Fruit fly (Drosophila melanogaster) Kc167 (cell line): ENCODE results near the gene CG13085.

Experiments used
- Myc ChIP-seq: fragments of >200 bp; optimal IDR thresholded peaks from 2 replicates; lab custom pipeline; 2017; ENCODE audit warnings: missing external identifiers
- Sin3A ChIP-seq: fragments of >200 bp; optimal IDR thresholded peaks from 2 replicates; lab custom pipeline; 2018; ENCODE audit warnings: missing external identifiers
- h ChIP-seq: fragments of >200 bp; optimal IDR thresholded peaks from 3 replicates; lab custom pipeline; 2018; ENCODE audit warnings: missing external identifiers
- insv ChIP-seq: fragments of >200 bp; optimal IDR thresholded peaks from 3 replicates; lab custom pipeline; 2018; ENCODE audit warnings: missing external identifiers
- psq ChIP-seq: fragments of >200 bp; optimal IDR thresholded peaks from 2 replicates; lab custom pipeline; 2017; ENCODE audit warnings: missing external identifiers
- ttk ChIP-seq: sonication (Bioruptor generic); optimal IDR thresholded peaks from 2 replicates; lab custom pipeline; 2017; ENCODE audit warnings: missing external identifiers

CG13085 gene

dm6 chr2L:19397617-19398316 lies 26.1 kb upstream of the CG13085 start:
- TF ChIP-seq Myc (no peak), h (lab: Kevin White, UChicago) (no peak), insv (no peak), Sin3A (lab: Kevin White, UChicago) (no peak), ttk (lab: Kevin White, UChicago) (no peak), psq (lab: Kevin White, UChicago) (no peak)

dm6 chr2L:19398317-19399234 lies 25.3 kb upstream of the CG13085 start, which contains the start of gene CG17544:
CG17544 (minus strand) TSS chr2L:19398493.
- TF ChIP-seq Sin3A (lab: Kevin White, UChicago) (no peak), h (lab: Kevin White, UChicago) (no peak), ttk (lab: Kevin White, UChicago) (no peak), insv (no peak), Myc (no peak), psq (lab: Kevin White, UChicago) (no peak)

dm6 chr2L:19401914-19402313 lies 21.9 kb upstream of the CG13085 start:
- no peak for TF ChIP-seq psq (lab: Kevin White, UChicago)
- no peak for TF ChIP-seq ttk (lab: Kevin White, UChicago)
- TF ChIP-seq insv: no peak
- no peak for TF ChIP-seq Sin3A (lab: Kevin White, UChicago)
- no peak for TF ChIP-seq h (lab: Kevin White, UChicago)
- no peak for TF ChIP-seq Myc

- TF ChIP-seq h (lab: Kevin White, UChicago) (no peak), psq (lab: Kevin White, UChicago) (no peak), Sin3A (lab: Kevin White, UChicago) (no peak), insv (no peak), ttk (lab: Kevin White, UChicago) (no peak), Myc (no peak)
Observed at dm6 chr2L:19402667-19403066, 21.2 kb upstream of the CG13085 start.

- no peak for TF ChIP-seq Myc
- no peak for TF ChIP-seq h (lab: Kevin White, UChicago)
- TF ChIP-seq Sin3A (lab: Kevin White, UChicago): no peak
- TF ChIP-seq ttk (lab: Kevin White, UChicago): no peak
- no peak for TF ChIP-seq psq (lab: Kevin White, UChicago)
- no peak for TF ChIP-seq insv
Observed at dm6 chr2L:19403398-19403797, 20.5 kb upstream of the CG13085 start.

- TF ChIP-seq ttk (lab: Kevin White, UChicago) (no peak), psq (lab: Kevin White, UChicago) (no peak), h (lab: Kevin White, UChicago) (no peak), Myc (no peak), insv (no peak), Sin3A (lab: Kevin White, UChicago) (no peak)
Observed at dm6 chr2L:19404804-19405203, 19.0 kb upstream of the CG13085 start.

dm6 chr2L:19405685-19406357 lies 18.0 kb upstream of the CG13085 start:
- TF ChIP-seq h (lab: Kevin White, UChicago): no peak
- TF ChIP-seq ttk (lab: Kevin White, UChicago): no peak
- no peak for TF ChIP-seq Sin3A (lab: Kevin White, UChicago)
- no peak for TF ChIP-seq psq (lab: Kevin White, UChicago)
- TF ChIP-seq insv: no peak
- TF ChIP-seq Myc: no peak

dm6 chr2L:19406419-19406818 lies 17.4 kb upstream of the CG13085 start:
- TF ChIP-seq insv (no peak), h (lab: Kevin White, UChicago) (no peak), Sin3A (lab: Kevin White, UChicago) (no peak), ttk (lab: Kevin White, UChicago) (no peak), psq (lab: Kevin White, UChicago) (no peak), Myc (no peak)

dm6 chr2L:19411966-19412365 lies 11.9 kb upstream of the CG13085 start:
- TF ChIP-seq psq (lab: Kevin White, UChicago) (no peak), Myc (no peak), insv (no peak), Sin3A (lab: Kevin White, UChicago) (no peak), h (lab: Kevin White, UChicago) (no peak), ttk (lab: Kevin White, UChicago) (no peak)

dm6 chr2L:19413118-19413893 lies 10.5 kb upstream of the CG13085 start:
- no peak for TF ChIP-seq Myc
- no peak for TF ChIP-seq insv
- no peak for TF ChIP-seq h (lab: Kevin White, UChicago)
- no peak for TF ChIP-seq psq (lab: Kevin White, UChicago)
- TF ChIP-seq ttk (lab: Kevin White, UChicago): no peak
- no peak for TF ChIP-seq Sin3A (lab: Kevin White, UChicago)
